Fruit fly (Drosophila melanogaster): ENCODE measurements around the gene CG42529.

DNA sequence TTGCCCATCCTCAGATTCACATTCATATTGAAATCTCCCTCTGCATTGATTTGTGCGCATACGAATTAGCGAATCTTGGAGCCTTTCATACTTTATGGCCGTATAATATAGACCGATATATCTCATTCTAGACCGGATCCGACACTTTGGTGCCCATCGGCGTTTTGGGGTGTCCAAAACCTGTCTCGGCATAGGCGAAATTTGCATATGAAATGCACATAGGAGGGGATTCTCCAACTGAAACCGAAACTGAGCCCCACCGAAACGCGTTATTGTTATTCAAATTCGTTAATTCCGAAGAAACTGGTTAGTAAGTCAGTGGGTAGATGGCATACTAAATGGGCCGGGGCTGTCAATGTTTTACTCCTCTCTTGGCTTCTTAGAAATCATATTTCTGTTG lies 28.3 kb upstream of the CG42529 start:
- TF ChIP-seq CG5204 (GFP tag; optimal IDR thresholded peaks at IDR 0.05) (no peak), CG12768 (GFP tag; optimal IDR thresholded peaks at IDR 0.05) (no peak), Mnt (GFP tag; optimal IDR thresholded peaks at IDR 0.05) (no peak), ovo (GFP tag; optimal IDR thresholded peaks at IDR 0.05) (no peak), CG14711 (tag; optimal IDR thresholded peaks at IDR 0.05) (no peak), CG33017 (tag; optimal IDR thresholded peaks at IDR 0.05) (no peak), CG7045 (GFP tag; optimal IDR thresholded peaks at IDR 0.05) (no peak), bab1 (GFP tag; optimal IDR thresholded peaks at IDR 0.05) (no peak)
